Worm (Caenorhabditis elegans): ENCODE data around the gene ttr-51.

- TF ChIP-seq tab-1 (GFP tag; IDR thresholded peaks at IDR 0.05), result no peak
- no peak for TF ChIP-seq T22C8.4 (GFP tag; IDR thresholded peaks at IDR 0.05)
- TF ChIP-seq flt-1 (GFP tag; IDR thresholded peaks at IDR 0.05), result no peak
- no peak for TF ChIP-seq ref-1 (GFP tag; conservative IDR thresholded peaks at IDR 0.05)
- TF ChIP-seq klf-2 (GFP tag; conservative IDR thresholded peaks at IDR 0.05), result no peak
- TF ChIP-seq med-1 (GFP tag; optimal IDR thresholded peaks at IDR 0.05; ENCODE audit: insufficient read depth), result no peak
- no peak for TF ChIP-seq ztf-23 (GFP tag; IDR thresholded peaks at IDR 0.05)
- TF ChIP-seq cog-1 (tag; optimal IDR thresholded peaks at IDR 0.05), result no peak
- no peak for TF ChIP-seq ztf-29 (GFP tag; IDR thresholded peaks at IDR 0.05)
Observed at ce11 chrIV:13300591-13300990, 48.5 kb upstream of the ttr-51 start, which contains the start of gene csn-6.
